Fruit fly (Drosophila melanogaster) whole organism, wandering third instar larva: ENCODE measurements around the gene Fer3.

Source experiments
- Vsx2 ChIP-seq: fragments of 200-300, 225-300 bp; sonication (Bioruptor generic); optimal IDR thresholded peaks from 2 replicates; lab custom pipeline; 2018; ENCODE audit warnings: missing biosample characterization, missing genetic modification characterization; ENCODE audit not compliant: partially characterized antibody
- dl ChIP-seq, 2 experiments: fragments of 175-275, 200-275 bp in 1 of 2; fragments of 200-275 bp in 1 of 2; sonication (Bioruptor generic); optimal IDR thresholded peaks; lab custom pipeline; 2018; ENCODE audit warnings: mild to moderate bottlenecking in 2 of 2, missing biosample characterization in 2 of 2, missing genetic modification characterization in 2 of 2, moderate library complexity in 2 of 2; ENCODE audit not compliant: partially characterized antibody in 2 of 2, insufficient read depth in 1 of 2
- pan ChIP-seq: fragments of >200 bp; optimal IDR thresholded peaks from 2 replicates; lab custom pipeline; 2017
- psq ChIP-seq: fragments of 200-800 bp; sonication (Bioruptor generic); optimal IDR thresholded peaks from 3 replicates; lab custom pipeline; 2017; ENCODE audit warnings: missing biosample characterization, mild to moderate bottlenecking, missing genetic modification characterization, moderate library complexity

DNA sequence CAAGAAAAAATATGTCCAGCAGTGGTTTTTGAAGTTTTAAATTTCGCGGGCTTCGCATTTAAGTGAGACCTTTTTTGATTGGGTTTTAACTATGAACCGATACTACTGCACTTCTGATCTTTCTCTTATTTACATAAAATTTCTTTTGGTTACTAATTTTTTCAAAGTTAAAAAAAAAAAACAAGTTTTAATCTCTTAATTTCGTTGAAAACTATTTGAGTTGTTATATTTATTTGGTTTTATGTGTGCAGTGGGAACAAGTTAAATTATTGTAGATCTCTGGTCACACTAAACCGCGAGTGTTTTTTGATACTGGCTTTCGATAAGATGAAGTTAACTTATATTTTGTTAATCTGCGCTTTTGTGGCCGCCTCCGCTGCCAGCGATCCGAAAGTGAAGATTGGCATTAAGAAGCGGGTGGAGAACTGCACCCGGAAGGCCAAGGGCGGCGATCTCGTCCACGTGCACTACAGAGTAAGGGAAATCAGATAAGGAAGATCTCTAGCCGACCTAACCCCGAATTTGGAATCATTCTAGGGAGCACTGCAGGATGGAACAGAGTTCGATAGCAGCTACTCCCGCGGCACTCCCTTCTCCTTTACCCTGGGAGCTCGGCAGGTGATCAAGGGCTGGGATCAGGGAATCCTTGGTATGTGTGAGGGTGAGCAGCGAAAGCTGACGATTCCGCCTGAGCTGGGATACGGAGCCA, 20.0 kb downstream of the Fer3 start, which contains the start of gene CG14715:
- TF ChIP-seq pan (lab: Kevin White, UChicago) (no peak), psq (GFP tag; lab: Kevin White, UChicago) (no peak), Vsx2 (no peak), dl (GFP tag; optimal IDR thresholded peaks at IDR 0.05; lab: Kevin White, UChicago; ENCODE audit: insufficient read depth in 1 of 2, partially characterized antibody in 2 of 2) (no peak)
